Fruit fly (Drosophila melanogaster): Measurements from ENCODE around the gene CG14294.

Gene CG14294

DNA sequence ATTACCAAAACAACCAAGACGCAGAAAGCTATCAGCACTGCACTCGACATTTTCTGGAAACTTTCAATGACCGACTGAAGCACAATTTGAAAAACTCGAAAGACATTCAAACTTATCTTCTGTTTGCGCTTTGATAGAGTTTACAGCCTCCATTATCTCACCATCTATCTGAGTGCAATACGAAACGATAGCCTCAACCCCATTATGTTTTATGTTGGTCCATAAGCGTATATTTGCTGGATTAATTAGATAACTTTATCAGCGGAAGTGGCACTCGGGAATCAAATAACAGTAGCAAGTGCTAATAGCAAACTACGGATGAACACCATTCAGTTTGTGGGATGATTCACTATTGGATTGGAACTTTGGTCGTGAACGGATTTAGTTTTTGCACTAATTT, 794 bp upstream of the CG14294 start, which contains the start of gene CG34284:
Gene CG34284 (minus strand): TSS at position 76 of the 400 bp plus-strand sequence.
- TF ChIP-seq EcR (GFP tag; optimal IDR thresholded peaks at IDR 0.05) (no peak), pan (optimal IDR thresholded peaks at IDR 0.05) (no peak), usp (GFP tag; optimal IDR thresholded peaks at IDR 0.05) (no peak), CG8478 (optimal IDR thresholded peaks at IDR 0.05) (no peak), Dll (optimal IDR thresholded peaks at IDR 0.05) (no peak), psq (optimal IDR thresholded peaks at IDR 0.05) (no peak)

dm6 chr3R:18899123-18899522, 2.9 kb downstream of the CG14294 start, which contains the start of gene Rh2:
Gene Rh2, plus strand, starts transcription at chr3R:18899423.
- TF ChIP-seq psq (optimal IDR thresholded peaks at IDR 0.05): no peak
- TF ChIP-seq CG8478 (optimal IDR thresholded peaks at IDR 0.05): no peak
- no peak for TF ChIP-seq pan (optimal IDR thresholded peaks at IDR 0.05)
- TF ChIP-seq EcR (GFP tag; optimal IDR thresholded peaks at IDR 0.05): no peak
- no peak for TF ChIP-seq Dll (optimal IDR thresholded peaks at IDR 0.05)
- no peak for TF ChIP-seq usp (GFP tag; optimal IDR thresholded peaks at IDR 0.05)

dm6 chr3R:18897821-18898220, 4.2 kb downstream of the CG14294 start, which contains the start of gene CG14297:
Gene CG14297, plus strand, starts transcription at chr3R:18898121.
- TF ChIP-seq Dll (optimal IDR thresholded peaks at IDR 0.05) (no peak), usp (GFP tag; optimal IDR thresholded peaks at IDR 0.05) (no peak), pan (optimal IDR thresholded peaks at IDR 0.05) (no peak), CG8478 (optimal IDR thresholded peaks at IDR 0.05) (no peak), EcR (GFP tag; optimal IDR thresholded peaks at IDR 0.05) (no peak), psq (optimal IDR thresholded peaks at IDR 0.05) (no peak)

DNA sequence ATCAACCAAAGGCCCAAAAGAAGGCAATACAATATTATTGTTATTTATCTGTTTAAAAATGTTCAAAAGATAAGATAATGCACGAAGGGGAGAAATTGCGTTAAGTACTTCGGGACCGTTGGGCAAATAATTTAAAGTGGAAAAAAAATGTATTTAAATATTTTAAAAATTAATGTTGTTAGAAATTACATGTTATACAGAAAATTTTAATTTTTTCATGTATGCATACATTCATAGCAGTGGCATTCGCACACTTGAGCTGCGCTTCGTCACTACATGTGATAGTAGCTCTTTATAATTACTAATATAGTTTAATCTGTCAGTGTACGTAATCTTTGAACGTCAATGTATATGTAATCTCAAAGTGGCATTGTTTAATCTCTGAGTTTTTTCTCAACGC, 6.8 kb downstream of the CG14294 start:
- TF ChIP-seq psq (optimal IDR thresholded peaks at IDR 0.05) (no peak), pan (optimal IDR thresholded peaks at IDR 0.05) (no peak), EcR (GFP tag; optimal IDR thresholded peaks at IDR 0.05) (no peak), CG8478 (optimal IDR thresholded peaks at IDR 0.05) (no peak), Dll (optimal IDR thresholded peaks at IDR 0.05) (no peak), usp (GFP tag; optimal IDR thresholded peaks at IDR 0.05) (no peak)

DNA sequence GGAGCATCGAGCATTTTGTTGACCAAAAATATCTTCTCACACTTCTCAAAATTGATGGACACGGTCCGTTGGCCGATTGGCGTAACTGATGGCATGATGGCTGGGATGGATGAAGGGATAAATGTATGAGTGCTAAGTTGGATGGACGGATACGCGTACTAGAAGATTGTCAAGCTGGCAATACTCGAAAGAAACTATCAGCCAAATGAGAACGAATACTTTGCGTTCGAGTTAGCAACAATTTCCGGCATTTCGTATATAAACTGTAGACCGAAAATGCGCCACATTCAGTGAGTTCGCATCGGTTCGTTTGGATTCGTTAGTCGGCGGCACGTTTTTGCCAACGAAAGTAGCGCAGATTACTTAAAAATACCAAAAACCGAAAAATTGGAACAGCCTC, 26.8 kb downstream of the CG14294 start, which contains the start of gene CG14298:
Gene CG14298 (plus strand): TSS at position 301 of the 400 bp plus-strand sequence.
- TF ChIP-seq CG8478 (optimal IDR thresholded peaks at IDR 0.05) (no peak), usp (GFP tag; optimal IDR thresholded peaks at IDR 0.05) (no peak), Dll (optimal IDR thresholded peaks at IDR 0.05) (no peak), EcR (GFP tag; optimal IDR thresholded peaks at IDR 0.05) (no peak), psq (optimal IDR thresholded peaks at IDR 0.05) (no peak), pan (optimal IDR thresholded peaks at IDR 0.05) (no peak)

DNA sequence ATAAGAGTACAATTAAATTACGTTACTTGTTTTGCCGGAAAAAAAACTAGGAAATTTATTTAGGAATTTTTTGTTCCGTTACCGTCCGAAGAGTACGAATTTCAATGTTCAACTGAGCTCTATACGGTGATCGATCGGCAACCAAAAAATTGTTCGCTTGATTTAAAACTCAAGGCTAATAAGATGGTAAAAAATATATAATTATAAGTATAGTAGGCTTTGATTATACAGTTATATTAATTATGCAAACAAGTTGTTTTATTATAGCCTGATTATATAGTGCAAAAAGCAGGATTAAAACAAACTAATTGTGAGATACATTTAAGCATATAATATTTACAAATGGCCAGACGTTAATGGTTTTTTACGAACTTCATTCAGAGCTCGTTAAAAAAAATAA, 50.4 kb downstream of the CG14294 start, which contains the start of gene CG31226:
Gene CG31226 (minus strand): TSS at position 101 of the 400 bp plus-strand sequence.
- no peak for TF ChIP-seq pan (optimal IDR thresholded peaks at IDR 0.05)
- TF ChIP-seq Dll (optimal IDR thresholded peaks at IDR 0.05): no peak
- TF ChIP-seq EcR (GFP tag; optimal IDR thresholded peaks at IDR 0.05): no peak
- no peak for TF ChIP-seq CG8478 (optimal IDR thresholded peaks at IDR 0.05)
- no peak for TF ChIP-seq psq (optimal IDR thresholded peaks at IDR 0.05)
- TF ChIP-seq usp (GFP tag; optimal IDR thresholded peaks at IDR 0.05): no peak

All from whole organism.